Fruit fly (Drosophila melanogaster) whole organism, embryonic: Measurements from ENCODE around the gene Sumo.

Experiments
- Atf3 ChIP-seq: fragments of 200-800 bp; sonication (Bioruptor generic); optimal IDR thresholded peaks from 3 replicates; lab custom pipeline; 2016; ENCODE audit warnings: missing biosample characterization, missing genetic modification characterization
- BEAF-32 ChIP-seq: fragments of 200-800 bp; sonication (Bioruptor generic); optimal IDR thresholded peaks from 3 replicates; lab custom pipeline; 2017; ENCODE audit warnings: missing biosample characterization, missing genetic modification characterization, mild to moderate bottlenecking, moderate library complexity, missing genetic modification reagents
- C15 ChIP-seq: fragments of 200-800 bp; sonication (Bioruptor generic); IDR thresholded peaks from 3 replicates; pipeline ENCODE4 v1.3.6; 2022; ENCODE audit warnings: missing biosample characterization, missing genetic modification characterization
- CG1024 ChIP-seq: fragments of 200-800 bp; sonication (Bioruptor generic); IDR thresholded peaks from 2 replicates; pipeline ENCODE4 v1.3.6; 2022; ENCODE audit warnings: missing biosample characterization, missing genetic modification characterization
- CG10366 ChIP-seq: fragments of 200-800 bp; sonication (Bioruptor generic); IDR thresholded peaks from 2 replicates; pipeline ENCODE4 v1.3.6; 2022; ENCODE audit warnings: missing biosample characterization, missing genetic modification characterization
- CG13624 ChIP-seq: fragments of 200-800 bp; sonication (Bioruptor generic); optimal IDR thresholded peaks from 2 replicates; lab custom pipeline; 2016; ENCODE audit warnings: missing biosample characterization, missing genetic modification characterization
- CG18764 ChIP-seq: fragments of 200-800 bp; sonication (Bioruptor generic); optimal IDR thresholded peaks from 3 replicates; lab custom pipeline; 2016; ENCODE audit warnings: missing biosample characterization, missing genetic modification characterization
- CG2116 ChIP-seq: fragments of 200-800 bp; sonication (Bioruptor generic); optimal IDR thresholded peaks from 3 replicates; lab custom pipeline; 2018; ENCODE audit warnings: missing biosample characterization, mild to moderate bottlenecking, missing genetic modification characterization
- CG2199 ChIP-seq: fragments of 200-800 bp; sonication (Bioruptor generic); IDR thresholded peaks from 3 replicates; pipeline ENCODE4 v1.3.6; 2022; ENCODE audit warnings: missing biosample characterization, missing genetic modification characterization
- CG2202 ChIP-seq: fragments of 200-800 bp; sonication (Bioruptor generic); optimal IDR thresholded peaks from 2 replicates; lab custom pipeline; 2018; ENCODE audit warnings: missing biosample characterization, mild to moderate bottlenecking, missing genetic modification characterization
- CG30020 ChIP-seq: fragments of 200-800 bp; optimal IDR thresholded peaks from 2 replicates; lab custom pipeline; 2019; ENCODE audit warnings: missing biosample characterization, mild to moderate bottlenecking, missing genetic modification characterization, moderate library complexity
- CG31224 ChIP-seq: fragments of 200-800 bp; sonication (Bioruptor generic); IDR thresholded peaks from 2 replicates; pipeline ENCODE4 v1.3.6; 2022; ENCODE audit warnings: missing biosample characterization, missing genetic modification characterization
- CG34224 ChIP-seq: fragments of 200-800 bp; sonication (Bioruptor generic); IDR thresholded peaks from 3 replicates; pipeline ENCODE4 v1.3.6; 2022; ENCODE audit warnings: missing biosample characterization, missing genetic modification characterization; ENCODE audit not compliant: partially characterized antibody
- CG3726 ChIP-seq: fragments of 200-800 bp; sonication (Bioruptor generic); IDR thresholded peaks from 3 replicates; pipeline ENCODE4, ENCODE4 v1.3.6; 2022; ENCODE audit warnings: missing biosample characterization, missing genetic modification characterization
- CG4424 ChIP-seq: fragments of 200-800 bp; sonication (Bioruptor generic); optimal IDR thresholded peaks from 3 replicates; lab custom pipeline; 2016; ENCODE audit warnings: missing biosample characterization, missing genetic modification characterization
- CG5953 ChIP-seq: fragments of 200-800 bp; sonication (Bioruptor generic); IDR thresholded peaks from 2 replicates; pipeline ENCODE4 v1.3.6; 2022; ENCODE audit warnings: missing biosample characterization, missing genetic modification characterization
- CG6813 ChIP-seq: fragments of 200-800 bp; sonication (Bioruptor generic); optimal IDR thresholded peaks from 2 replicates; lab custom pipeline; 2017; ENCODE audit warnings: missing biosample characterization, missing genetic modification characterization, mild to moderate bottlenecking, moderate library complexity, missing genetic modification reagents
- CG8290 ChIP-seq, 3 experiments: fragments of 200-800 bp; sonication (Bioruptor generic); optimal IDR thresholded peaks; 2 replicates each; lab custom pipeline; 2016 to 2019; ENCODE audit warnings: missing biosample characterization in 3 of 3, missing genetic modification characterization in 3 of 3, mild to moderate bottlenecking in 2 of 3, moderate library complexity in 1 of 3
- CG8388 ChIP-seq: fragments of 200-800 bp; sonication (Bioruptor generic); optimal IDR thresholded peaks from 2 replicates; lab custom pipeline; 2019; ENCODE audit warnings: missing biosample characterization, mild to moderate bottlenecking, missing genetic modification characterization, moderate library complexity
- CG9932 ChIP-seq: fragments of 200-800 bp; sonication (Bioruptor generic); IDR thresholded peaks from 2 replicates; pipeline ENCODE4 v1.3.6; 2022; ENCODE audit warnings: missing biosample characterization, missing genetic modification characterization
- D ChIP-seq, 2 experiments: fragments of 200-800 bp in 1 of 2; fragments of >200 bp in 1 of 2; sonication (Bioruptor generic) in 1 of 2; optimal IDR thresholded peaks; 2 replicates in 1 of 2; 3 replicates in 1 of 2; lab custom pipeline; 2017; ENCODE audit warnings: mild to moderate bottlenecking in 1 of 2, missing biosample characterization in 1 of 2, missing genetic modification characterization in 1 of 2, missing genetic modification reagents in 1 of 2
- Ets97D ChIP-seq: fragments of 200-800 bp; sonication (Bioruptor generic); optimal IDR thresholded peaks from 3 replicates; lab custom pipeline; 2016; ENCODE audit warnings: missing biosample characterization, missing genetic modification characterization
- H15 ChIP-seq: fragments of 200-800 bp; sonication (Bioruptor generic); IDR thresholded peaks from 3 replicates; pipeline ENCODE4 v1.3.6; 2022; ENCODE audit warnings: missing biosample characterization, missing genetic modification characterization
- HLH4C ChIP-seq: fragments of 200-800 bp; sonication (Bioruptor generic); IDR thresholded peaks from 3 replicates; pipeline ENCODE4 v1.3.6; 2022; ENCODE audit warnings: missing biosample characterization, missing genetic modification characterization; ENCODE audit not compliant: partially characterized antibody
- Hmr ChIP-seq: fragments of 200-800 bp; sonication (Bioruptor generic); optimal IDR thresholded peaks from 3 replicates; lab custom pipeline; 2017; ENCODE audit warnings: mild to moderate bottlenecking, missing biosample characterization, missing genetic modification reagents, missing genetic modification characterization
- Hsf ChIP-seq: fragments of 200-800 bp; sonication (Bioruptor generic); optimal IDR thresholded peaks from 3 replicates; lab custom pipeline; 2016; ENCODE audit warnings: missing biosample characterization, missing genetic modification characterization
- MBD-R2 ChIP-seq: fragments of 200-800 bp; sonication (Bioruptor generic); IDR thresholded peaks from 2 replicates; pipeline ENCODE4 v1.3.6; 2022; ENCODE audit warnings: missing biosample characterization, missing genetic modification characterization
- Max ChIP-seq: fragments of 200-800 bp; sonication (Bioruptor generic); optimal IDR thresholded peaks from 2 replicates; lab custom pipeline; 2016; ENCODE audit warnings: missing biosample characterization, mild to moderate bottlenecking, missing genetic modification characterization
- NFAT ChIP-seq: fragments of 200-800 bp; sonication (Bioruptor generic); IDR thresholded peaks from 2 replicates; pipeline ENCODE4 v1.3.6; 2022; ENCODE audit warnings: missing biosample characterization, missing genetic modification characterization
- Opbp ChIP-seq: fragments of 200-800 bp; sonication (Bioruptor generic); IDR thresholded peaks from 3 replicates; pipeline ENCODE4 v1.3.6; 2022; ENCODE audit warnings: missing biosample characterization, missing genetic modification characterization; ENCODE audit not compliant: partially characterized antibody
- Rfx ChIP-seq: fragments of 200-800 bp; sonication (Bioruptor generic); IDR thresholded peaks from 2 replicates; pipeline ENCODE4 v1.3.6; 2022; ENCODE audit warnings: missing biosample characterization, missing genetic modification characterization
- Scr ChIP-seq: fragments of 200-800 bp; sonication (Bioruptor generic); IDR thresholded peaks from 2 replicates; pipeline ENCODE4 v1.3.6; 2022; ENCODE audit warnings: missing biosample characterization, missing genetic modification characterization; ENCODE audit not compliant: partially characterized antibody
- Sry-β ChIP-seq: fragments of 200-800 bp; sonication (Bioruptor generic); optimal IDR thresholded peaks from 2 replicates; lab custom pipeline; 2018; ENCODE audit warnings: missing biosample characterization, mild to moderate bottlenecking, missing genetic modification characterization, moderate library complexity
- Usf ChIP-seq: fragments of 200-800 bp; sonication (Bioruptor generic); optimal IDR thresholded peaks from 2 replicates; lab custom pipeline; 2017; ENCODE audit warnings: missing genotype, missing biosample characterization, missing genetic modification characterization
- Xrp1 ChIP-seq: fragments of 200-800 bp; sonication (Bioruptor generic); IDR thresholded peaks from 2 replicates; pipeline ENCODE4 v1.3.6; 2022; ENCODE audit warnings: missing biosample characterization, missing genetic modification characterization
- bsh ChIP-seq, 2 experiments: fragments of 200-800 bp; sonication (Bioruptor generic); optimal IDR thresholded peaks; 2 replicates each; lab custom pipeline; 2017 to 2018; ENCODE audit warnings: mild to moderate bottlenecking in 2 of 2, missing biosample characterization in 2 of 2, missing genetic modification characterization in 2 of 2, moderate library complexity in 1 of 2
- dan ChIP-seq: fragments of 200-800 bp; sonication (Bioruptor generic); IDR thresholded peaks from 2 replicates; pipeline ENCODE4 v1.3.6; 2022; ENCODE audit warnings: missing biosample characterization, missing genetic modification characterization
- dpn ChIP-seq, 2 experiments: fragments of 200-800 bp; sonication (Bioruptor generic); optimal IDR thresholded peaks; 3 replicates each; lab custom pipeline; 2016; ENCODE audit warnings: missing biosample characterization in 2 of 2, missing genetic modification characterization in 2 of 2
- gce ChIP-seq: fragments of 200-800 bp; sonication (Bioruptor generic); IDR thresholded peaks from 3 replicates; pipeline ENCODE4 v1.3.6; 2022; ENCODE audit warnings: missing biosample characterization, missing genetic modification characterization
- gfzf ChIP-seq: fragments of 200-800 bp; sonication (Bioruptor generic); optimal IDR thresholded peaks from 2 replicates; lab custom pipeline; 2016; ENCODE audit warnings: missing biosample characterization, mild to moderate bottlenecking, missing genetic modification characterization, moderate library complexity
- gsb ChIP-seq: fragments of 200-800 bp; sonication (Bioruptor generic); IDR thresholded peaks from 2 replicates; pipeline ENCODE4 v1.3.6; 2022; ENCODE audit warnings: missing biosample characterization, missing genetic modification characterization
- jigr1 ChIP-seq: fragments of 200-800 bp; sonication (Bioruptor generic); IDR thresholded peaks from 3 replicates; pipeline ENCODE4 v1.3.6; 2022; ENCODE audit warnings: missing biosample characterization, missing genetic modification characterization
- knrl ChIP-seq: fragments of 200-800 bp; sonication (Bioruptor generic); IDR thresholded peaks from 3 replicates; pipeline ENCODE4 v1.3.6; 2022; ENCODE audit warnings: missing biosample characterization, missing genetic modification characterization; ENCODE audit not compliant: partially characterized antibody
- lmd ChIP-seq: fragments of 200-800 bp; sonication (Bioruptor generic); IDR thresholded peaks from 2 replicates; pipeline ENCODE4 v1.3.6; 2022; ENCODE audit warnings: missing biosample characterization, missing genetic modification characterization
- rib ChIP-seq: fragments of 200-800 bp; sonication (Bioruptor generic); IDR thresholded peaks from 2 replicates; pipeline ENCODE4 v1.3.6; 2022; ENCODE audit warnings: missing biosample characterization, missing genetic modification characterization
- sc ChIP-seq, 3 experiments: fragments of >200 bp in 2 of 3; fragments of 200-800 bp in 1 of 3; sonication (Bioruptor generic) in 1 of 3; optimal IDR thresholded peaks; 2 replicates in 2 of 3; 3 replicates in 1 of 3; lab custom pipeline; 2017; ENCODE audit warnings: mild to moderate bottlenecking in 1 of 3, missing biosample characterization in 1 of 3, missing genetic modification characterization in 1 of 3, missing genetic modification reagents in 1 of 3
- sug ChIP-seq: fragments of 200-800 bp; optimal IDR thresholded peaks from 2 replicates; lab custom pipeline; 2019; ENCODE audit warnings: missing biosample characterization, mild to moderate bottlenecking, missing genetic modification characterization, moderate library complexity
- twi ChIP-seq: fragments of 200-800 bp; optimal IDR thresholded peaks from 2 replicates; lab custom pipeline; 2019; ENCODE audit warnings: missing biosample characterization, mild to moderate bottlenecking, missing genetic modification characterization, moderate library complexity
- wek ChIP-seq: fragments of 200-800 bp; sonication (Bioruptor generic); optimal IDR thresholded peaks from 3 replicates; lab custom pipeline; 2018; ENCODE audit warnings: missing biosample characterization, mild to moderate bottlenecking, missing genetic modification characterization, moderate library complexity
- zf30C ChIP-seq: fragments of 200-800 bp; sonication (Bioruptor generic); optimal IDR thresholded peaks from 3 replicates; lab custom pipeline; 2018; ENCODE audit warnings: missing biosample characterization, mild to moderate bottlenecking, missing genetic modification characterization

The Sumo gene

DNA sequence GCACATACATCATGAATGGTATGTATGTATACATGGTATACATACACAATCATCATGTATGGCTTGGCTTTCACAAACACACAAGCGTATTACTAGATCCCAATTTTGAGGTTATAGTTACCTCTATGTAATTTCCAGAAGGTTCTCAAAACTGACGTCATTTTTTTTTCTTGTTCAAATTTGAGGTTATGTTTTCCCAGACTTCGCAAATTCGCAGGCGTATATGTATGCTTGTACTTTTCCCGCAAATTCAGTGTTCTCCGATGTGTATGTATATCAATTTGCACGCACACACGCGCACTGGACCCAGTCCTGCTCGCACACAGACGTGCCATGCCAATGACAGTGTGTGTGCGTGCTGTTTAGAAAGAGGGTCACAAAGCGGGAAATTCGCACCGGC, 1.1 kb downstream of the Sumo start (continued):
- no peak for TF ChIP-seq Rfx
- no peak for TF ChIP-seq CG5953 (GFP tag; lab: Robert Waterston, UW)
- no peak for TF ChIP-seq CG31224 (GFP tag; lab: Robert Waterston, UW)
- TF ChIP-seq CG6813 (GFP tag; lab: Kevin White, UChicago): no peak
- TF ChIP-seq bsh (GFP tag; optimal IDR thresholded peaks at IDR 0.05; lab: Kevin White, UChicago): no peak
- TF ChIP-seq knrl (GFP tag; lab: Robert Waterston, UW): no peak
- no peak for TF ChIP-seq sc (optimal IDR thresholded peaks at IDR 0.05; lab: Kevin White, UChicago)
- no peak for TF ChIP-seq sc (GFP tag; optimal IDR thresholded peaks at IDR 0.05; lab: Kevin White, UChicago)
- TF ChIP-seq CG10366 (GFP tag; lab: Robert Waterston, UW): no peak
- TF ChIP-seq rib (GFP tag; lab: Robert Waterston, UW): peak; percentile 29; the same call in 1 of the 2 replicates
- TF ChIP-seq NFAT (GFP tag; lab: Robert Waterston, UW): no peak
- 0 out of 3 replicates have a peak, but pooled peaks have one; percentile 23 for TF ChIP-seq C15 (GFP tag; lab: Robert Waterston, UW)
- TF ChIP-seq Xrp1 (GFP tag; lab: Robert Waterston, UW): no peak
- TF ChIP-seq HLH4C (GFP tag; lab: Robert Waterston, UW): no peak
- TF ChIP-seq CG2202 (tag; lab: Kevin White, UChicago): no peak
- TF ChIP-seq Sry-β (GFP tag; lab: Kevin White, UChicago): no peak
- TF ChIP-seq CG2116 (GFP tag; lab: Kevin White, UChicago): no peak
- TF ChIP-seq twi: no peak
- no peak for TF ChIP-seq dan
- no peak for TF ChIP-seq lmd
- no peak for TF ChIP-seq Hsf (GFP tag; lab: Kevin White, UChicago)
- no peak for TF ChIP-seq gsb (GFP tag; lab: Robert Waterston, UW)
- no peak for TF ChIP-seq Opbp (GFP tag; lab: Robert Waterston, UW)
- peak; percentile 51 for TF ChIP-seq CG30020 (tag; lab: Kevin White, UChicago)
- no peak for TF ChIP-seq Usf (GFP tag; lab: Kevin White, UChicago)
- no peak for TF ChIP-seq CG3726 (GFP tag; lab: Robert Waterston, UW)
- TF ChIP-seq Ets97D (GFP tag; lab: Kevin White, UChicago): no peak
- TF ChIP-seq wek (GFP tag; lab: Kevin White, UChicago): peak; percentile 12
- TF ChIP-seq BEAF-32 (GFP tag; lab: Kevin White, UChicago): no peak
- no peak for TF ChIP-seq CG9932 (GFP tag; lab: Robert Waterston, UW)
- peak; percentile 26; the same call in 1 of the 3 replicates for TF ChIP-seq CG34224 (GFP tag; lab: Robert Waterston, UW)
- peak; percentile 5 for TF ChIP-seq sug (tag; lab: Kevin White, UChicago)
- TF ChIP-seq CG4424: no peak
- TF ChIP-seq CG13624 (GFP tag; lab: Kevin White, UChicago): no peak
- no peak for TF ChIP-seq Atf3 (GFP tag; lab: Kevin White, UChicago)
- no peak for TF ChIP-seq CG8388 (GFP tag; lab: Kevin White, UChicago)
- no peak for TF ChIP-seq Max (GFP tag; lab: Kevin White, UChicago)
- TF ChIP-seq gfzf: no peak
- no peak for TF ChIP-seq gce (GFP tag; lab: Robert Waterston, UW)
- 0 out of 3 replicates have a peak, but pooled peaks have one; percentile 54 for TF ChIP-seq CG2199 (GFP tag; lab: Robert Waterston, UW)
- no peak for TF ChIP-seq jigr1 (GFP tag; lab: Robert Waterston, UW)
- TF ChIP-seq CG8290 (GFP tag; optimal IDR thresholded peaks at IDR 0.05; lab: Kevin White, UChicago): peak; percentile 99
- peak; percentile 30 to 87 for TF ChIP-seq CG8290 (tag; optimal IDR thresholded peaks at IDR 0.05; lab: Kevin White, UChicago)
- TF ChIP-seq Hmr (GFP tag; lab: Kevin White, UChicago): no peak
- no peak for TF ChIP-seq CG18764
- TF ChIP-seq D (optimal IDR thresholded peaks at IDR 0.05; lab: Kevin White, UChicago): no peak
- no peak for TF ChIP-seq D (GFP tag; optimal IDR thresholded peaks at IDR 0.05; lab: Kevin White, UChicago)
- TF ChIP-seq zf30C (GFP tag; lab: Kevin White, UChicago): no peak
- no peak for TF ChIP-seq dpn (GFP tag; optimal IDR thresholded peaks at IDR 0.05; lab: Kevin White, UChicago)
- TF ChIP-seq CG1024 (GFP tag; lab: Robert Waterston, UW): no peak
- TF ChIP-seq MBD-R2 (GFP tag; lab: Robert Waterston, UW): peak; percentile 31; the same call in 1 of the 2 replicates
- no peak for TF ChIP-seq H15 (GFP tag; lab: Robert Waterston, UW)
- TF ChIP-seq Scr (GFP tag; lab: Robert Waterston, UW): no peak
